Worm (Caenorhabditis elegans): ENCODE measurements around the gene nrf-5.

ce11 chrV:13812931-13813330 lies 15.1 kb upstream of the nrf-5 start, which contains the start of gene ceh-24:
- TF ChIP-seq him-1 (tag; optimal IDR thresholded peaks at IDR 0.05), result no peak
- TF ChIP-seq dao-5 (tag; optimal IDR thresholded peaks at IDR 0.05), result no peak
- TF ChIP-seq W03F9.2 (tag; optimal IDR thresholded peaks at IDR 0.05), result no peak
